Worm (Caenorhabditis elegans) whole organism, L3 larva: Measurements from ENCODE around the gene epic-2.

ENCODE experiments used
- ZK546.5 ChIP-seq: sonication (generic microtip); optimal IDR thresholded peaks from 2 replicates; lab custom pipeline; 2017; ENCODE audit warnings: missing biosample characterization, missing genetic modification characterization
- ceh-82 ChIP-seq: fragments of 150-350 bp; optimal IDR thresholded peaks from 2 replicates; lab custom pipeline; 2014; ENCODE audit warnings: missing biosample characterization, missing genetic modification characterization
- daf-12 ChIP-seq: fragments of 150-350 bp; optimal IDR thresholded peaks from 2 replicates; lab custom pipeline; 2014; ENCODE audit warnings: missing biosample characterization, missing genetic modification reagents, missing genetic modification characterization
- lin-39 ChIP-seq: fragments of 150-350 bp; optimal IDR thresholded peaks from 2 replicates; lab custom pipeline; 2018; ENCODE audit warnings: missing biosample characterization, missing genetic modification reagents, missing genetic modification characterization
- nfya-1 ChIP-seq: sonication (generic microtip); optimal IDR thresholded peaks from 2 replicates; lab custom pipeline; 2017; ENCODE audit warnings: missing genetic modification characterization, mild to moderate bottlenecking, missing compliant biosample characterization, antibody characterized with exemption, moderate library complexity; ENCODE audit not compliant: insufficient read depth
- nhr-76 ChIP-seq: fragments of 150-350 bp; sonication (generic microtip); optimal IDR thresholded peaks from 5 replicates; lab custom pipeline; 2014; ENCODE audit warnings: missing biosample characterization, missing genetic modification characterization
- nhr-77 ChIP-seq: fragments of 150-350 bp; optimal IDR thresholded peaks from 2 replicates; lab custom pipeline; 2014; ENCODE audit warnings: missing biosample characterization, missing genetic modification characterization
- snpc-4 ChIP-seq: fragments of 150-350 bp; optimal IDR thresholded peaks from 2 replicates; lab custom pipeline; 2014; ENCODE audit warnings: missing biosample characterization, missing genetic modification characterization
- zag-1 ChIP-seq: fragments of 150-350 bp; optimal IDR thresholded peaks from 2 replicates; lab custom pipeline; 2014; ENCODE audit warnings: missing biosample characterization, missing genetic modification characterization

ce11 chrIV:1739366-1740104, 18.9 kb downstream of the epic-2 start:
- TF ChIP-seq daf-12 (tag; lab: Kevin White, UChicago) (no peak), nhr-76 (tag; lab: Kevin White, UChicago) (no peak), lin-39 (no peak), nhr-77 (tag; lab: Kevin White, UChicago) (no peak), ceh-82 (tag; lab: Kevin White, UChicago) (no peak), snpc-4 (no peak), nfya-1 (tag; lab: Kevin White, UChicago) (no peak), zag-1 (tag; lab: Kevin White, UChicago) (no peak), ZK546.5 (tag; lab: Kevin White, UChicago) (no peak)
